Worm (Caenorhabditis elegans): ENCODE measurements around the gene gst-5.

ce11 chrII:10959138-10959537, 9.0 kb downstream of the gst-5 start:
- TF ChIP-seq unc-39 (tag; optimal IDR thresholded peaks at IDR 0.05) = no peak
- TF ChIP-seq nhr-28 (tag; optimal IDR thresholded peaks at IDR 0.05) = no peak
- no peak for TF ChIP-seq daf-12 (tag; optimal IDR thresholded peaks at IDR 0.05)
